Fruit fly (Drosophila melanogaster) whole organism, pupa: ENCODE measurements around the gene CG10587.

Experiments used
- CG10348 ChIP-seq: fragments of 200-800 bp; sonication (Bioruptor generic); IDR thresholded peaks from 2 replicates; pipeline ENCODE4 v1.3.6; 2022; ENCODE audit warnings: missing biosample characterization, missing genetic modification characterization
- CG12605 ChIP-seq: fragments of 200-800 bp; sonication (Bioruptor generic); IDR thresholded peaks from 2 replicates; pipeline ENCODE4 v1.3.6; 2022; ENCODE audit warnings: missing biosample characterization, missing genetic modification characterization
- CG13204 ChIP-seq: fragments of 200-800 bp; sonication (Bioruptor generic); optimal IDR thresholded peaks from 2 replicates; lab custom pipeline; 2018; ENCODE audit warnings: missing biosample characterization, mild to moderate bottlenecking, missing genetic modification characterization, moderate library complexity
- CG14655 ChIP-seq: fragments of 200-800 bp; sonication (Bioruptor generic); optimal IDR thresholded peaks from 3 replicates; lab custom pipeline; 2017; ENCODE audit warnings: mild to moderate bottlenecking, missing biosample characterization, missing genetic modification reagents, missing genetic modification characterization
- CG15710 ChIP-seq: fragments of 200-800 bp; sonication (Bioruptor generic); optimal IDR thresholded peaks from 2 replicates; lab custom pipeline; 2018; ENCODE audit warnings: missing biosample characterization, mild to moderate bottlenecking, missing genetic modification characterization, moderate library complexity
- CG17806 ChIP-seq: fragments of 200-800 bp; sonication (Bioruptor generic); optimal IDR thresholded peaks from 2 replicates; lab custom pipeline; 2018; ENCODE audit warnings: missing biosample characterization, mild to moderate bottlenecking, missing genetic modification characterization, moderate library complexity
- CG32121 ChIP-seq: fragments of 200-800 bp; sonication (Bioruptor generic); IDR thresholded peaks from 2 replicates; pipeline ENCODE4 v1.3.6; 2022; ENCODE audit warnings: missing biosample characterization, missing genetic modification characterization
- CG34367 ChIP-seq: fragments of 200-800 bp; sonication (Bioruptor generic); optimal IDR thresholded peaks from 2 replicates; lab custom pipeline; 2018; ENCODE audit warnings: missing biosample characterization, mild to moderate bottlenecking, missing genetic modification characterization
- CG4496 ChIP-seq: fragments of 200-800 bp; sonication (Bioruptor generic); IDR thresholded peaks from 3 replicates; pipeline ENCODE4 v1.3.6; 2022; ENCODE audit warnings: missing biosample characterization, missing genetic modification characterization
- CG8159 ChIP-seq: fragments of 200-800 bp; sonication (Bioruptor generic); optimal IDR thresholded peaks from 3 replicates; lab custom pipeline; 2018; ENCODE audit warnings: missing biosample characterization, mild to moderate bottlenecking, missing genetic modification characterization, moderate library complexity
- CG8301 ChIP-seq: fragments of 200-800 bp; sonication (Bioruptor generic); optimal IDR thresholded peaks from 2 replicates; lab custom pipeline; 2018; ENCODE audit warnings: missing biosample characterization, mild to moderate bottlenecking, missing genetic modification characterization
- CG9948 ChIP-seq: fragments of 200-800 bp; sonication (Bioruptor generic); optimal IDR thresholded peaks from 2 replicates; lab custom pipeline; 2018; ENCODE audit warnings: missing biosample characterization, mild to moderate bottlenecking, missing genetic modification characterization, moderate library complexity
- D1 ChIP-seq: fragments of 200-800 bp; sonication (Bioruptor generic); optimal IDR thresholded peaks from 2 replicates; lab custom pipeline; 2018; ENCODE audit warnings: missing biosample characterization, mild to moderate bottlenecking, missing genetic modification characterization, moderate library complexity
- EcR ChIP-seq: fragments of 200-800 bp; sonication (Bioruptor generic); optimal IDR thresholded peaks from 3 replicates; lab custom pipeline; 2019; ENCODE audit warnings: missing biosample characterization, missing genetic modification characterization, mild to moderate bottlenecking, moderate library complexity, missing genetic modification reagents
- Ets98B ChIP-seq: fragments of 200-800 bp; sonication (Bioruptor generic); IDR thresholded peaks from 2 replicates; pipeline ENCODE4 v1.3.6; 2022; ENCODE audit warnings: missing biosample characterization, missing genetic modification characterization
- Pif1A ChIP-seq: fragments of 200-800 bp; sonication (Bioruptor generic); optimal IDR thresholded peaks from 3 replicates; lab custom pipeline; 2016; ENCODE audit warnings: missing biosample characterization, missing genetic modification characterization
- Pif1B ChIP-seq: fragments of 200-800 bp; sonication (Bioruptor generic); optimal IDR thresholded peaks from 3 replicates; lab custom pipeline; 2016; ENCODE audit warnings: missing biosample characterization, missing genetic modification characterization
- Snoo ChIP-seq: fragments of 200-800 bp; sonication (Bioruptor generic); optimal IDR thresholded peaks from 3 replicates; lab custom pipeline; 2017; ENCODE audit warnings: missing biosample characterization, mild to moderate bottlenecking, missing genetic modification characterization, inconsistent platforms
- fd96Ca ChIP-seq: fragments of 200-800 bp; sonication (Bioruptor generic); IDR thresholded peaks from 3 replicates; pipeline ENCODE4 v1.3.6; 2022; ENCODE audit warnings: missing biosample characterization, missing genetic modification characterization
- gl ChIP-seq: fragments of 200-800 bp; sonication (Bioruptor generic); optimal IDR thresholded peaks from 2 replicates; lab custom pipeline; 2018; ENCODE audit warnings: missing biosample characterization, mild to moderate bottlenecking, missing genetic modification characterization
- rn ChIP-seq: fragments of 200-800 bp; sonication (Bioruptor generic); IDR thresholded peaks from 2 replicates; pipeline ENCODE4 v1.3.6; 2022; ENCODE audit warnings: missing biosample characterization, missing genetic modification characterization

The CG10587 gene

dm6 chr3L:20932556-20932955 lies 29.8 kb downstream of the CG10587 start:
- TF ChIP-seq CG8301 (tag; lab: Kevin White, UChicago) (no peak), D1 (tag; lab: Kevin White, UChicago) (no peak), CG13204 (GFP tag; lab: Kevin White, UChicago) (no peak), Snoo (no peak), fd96Ca (GFP tag; lab: Robert Waterston, UW) (no peak), Pif1B (GFP tag; lab: Kevin White, UChicago) (no peak), EcR (GFP tag; lab: Kevin White, UChicago) (no peak), CG8159 (tag; lab: Kevin White, UChicago) (no peak), gl (tag; lab: Kevin White, UChicago) (no peak), CG14655 (GFP tag; lab: Kevin White, UChicago) (no peak), Ets98B (GFP tag; lab: Robert Waterston, UW) (no peak), CG4496 (GFP tag; lab: Robert Waterston, UW) (no peak), CG12605 (GFP tag; lab: Robert Waterston, UW) (no peak), CG32121 (GFP tag; lab: Robert Waterston, UW) (no peak), Pif1A (no peak), CG17806 (no peak), CG34367 (tag; lab: Kevin White, UChicago) (no peak), CG10348 (GFP tag; lab: Robert Waterston, UW) (no peak), rn (GFP tag; lab: Robert Waterston, UW) (no peak)

dm6 chr3L:20931510-20931909 lies 30.8 kb downstream of the CG10587 start:
- TF ChIP-seq D1 (tag; lab: Kevin White, UChicago) (no peak), Snoo (no peak), Pif1A (peak; percentile 7), Pif1B (GFP tag; lab: Kevin White, UChicago) (no peak)

- TF ChIP-seq Pif1B (GFP tag; lab: Kevin White, UChicago), result peak; percentile 50
- TF ChIP-seq CG4496 (GFP tag; lab: Robert Waterston, UW), result 0 out of 3 replicates have a peak, but pooled peaks have one; percentile 46
- peak; percentile 85 for TF ChIP-seq CG8159 (tag; lab: Kevin White, UChicago)
- peak; percentile 56 for TF ChIP-seq Snoo
- TF ChIP-seq rn (GFP tag; lab: Robert Waterston, UW), result peak; percentile 31; the same call in 1 of the 2 replicates
- TF ChIP-seq Ets98B (GFP tag; lab: Robert Waterston, UW), result peak; percentile 37; the same call in 1 of the 2 replicates
- TF ChIP-seq D1 (tag; lab: Kevin White, UChicago), result peak; percentile 54
- TF ChIP-seq CG34367 (tag; lab: Kevin White, UChicago), result peak; percentile 65
- TF ChIP-seq CG10348 (GFP tag; lab: Robert Waterston, UW), result no peak
- TF ChIP-seq fd96Ca (GFP tag; lab: Robert Waterston, UW), result peak; percentile 48; the same call in 1 of the 3 replicates
- peak; percentile 35 for TF ChIP-seq CG13204 (GFP tag; lab: Kevin White, UChicago)
- TF ChIP-seq EcR (GFP tag; lab: Kevin White, UChicago), result no peak
- no peak for TF ChIP-seq Pif1A
- TF ChIP-seq CG12605 (GFP tag; lab: Robert Waterston, UW), result peak; percentile 17; the same call in 1 of the 2 replicates
- peak; percentile 80 for TF ChIP-seq CG15710 (tag; lab: Kevin White, UChicago)
- TF ChIP-seq CG9948, result peak; percentile 75
- TF ChIP-seq CG14655 (GFP tag; lab: Kevin White, UChicago), result peak; percentile 62
- peak; percentile 55 for TF ChIP-seq CG8301 (tag; lab: Kevin White, UChicago)
- peak; percentile 82 for TF ChIP-seq CG17806
- TF ChIP-seq CG32121 (GFP tag; lab: Robert Waterston, UW), result peak; percentile 71
- TF ChIP-seq gl (tag; lab: Kevin White, UChicago), result peak; percentile 13
Observed at dm6 chr3L:20930059-20930785, 32.1 kb downstream of the CG10587 start.

dm6 chr3L:20929418-20929817 lies 32.9 kb downstream of the CG10587 start:
- no peak for TF ChIP-seq Pif1A
- no peak for TF ChIP-seq D1 (tag; lab: Kevin White, UChicago)
- TF ChIP-seq CG9948, result no peak
- TF ChIP-seq CG12605 (GFP tag; lab: Robert Waterston, UW), result no peak
- no peak for TF ChIP-seq CG13204 (GFP tag; lab: Kevin White, UChicago)
- TF ChIP-seq gl (tag; lab: Kevin White, UChicago), result no peak
- peak; percentile 11 for TF ChIP-seq CG8301 (tag; lab: Kevin White, UChicago)
- TF ChIP-seq CG4496 (GFP tag; lab: Robert Waterston, UW), result no peak
- TF ChIP-seq fd96Ca (GFP tag; lab: Robert Waterston, UW), result no peak
- TF ChIP-seq CG8159 (tag; lab: Kevin White, UChicago), result peak; percentile 51
- no peak for TF ChIP-seq Ets98B (GFP tag; lab: Robert Waterston, UW)
- TF ChIP-seq Pif1B (GFP tag; lab: Kevin White, UChicago), result no peak
- peak; percentile 11 for TF ChIP-seq CG14655 (GFP tag; lab: Kevin White, UChicago)
- TF ChIP-seq CG17806, result no peak
- no peak for TF ChIP-seq CG10348 (GFP tag; lab: Robert Waterston, UW)
- peak; percentile 36 for TF ChIP-seq CG15710 (tag; lab: Kevin White, UChicago)
- peak; percentile 13 for TF ChIP-seq CG34367 (tag; lab: Kevin White, UChicago)
- TF ChIP-seq Snoo, result no peak
- no peak for TF ChIP-seq EcR (GFP tag; lab: Kevin White, UChicago)
- TF ChIP-seq CG32121 (GFP tag; lab: Robert Waterston, UW), result no peak
- TF ChIP-seq rn (GFP tag; lab: Robert Waterston, UW), result no peak

- TF ChIP-seq rn (GFP tag; lab: Robert Waterston, UW), result no peak
- TF ChIP-seq CG9948, result no peak
- no peak for TF ChIP-seq CG12605 (GFP tag; lab: Robert Waterston, UW)
- no peak for TF ChIP-seq Pif1A
- no peak for TF ChIP-seq CG10348 (GFP tag; lab: Robert Waterston, UW)
- no peak for TF ChIP-seq CG15710 (tag; lab: Kevin White, UChicago)
- TF ChIP-seq CG17806, result no peak
- no peak for TF ChIP-seq CG4496 (GFP tag; lab: Robert Waterston, UW)
- TF ChIP-seq D1 (tag; lab: Kevin White, UChicago), result no peak
- no peak for TF ChIP-seq fd96Ca (GFP tag; lab: Robert Waterston, UW)
- TF ChIP-seq CG8159 (tag; lab: Kevin White, UChicago), result no peak
- TF ChIP-seq CG32121 (GFP tag; lab: Robert Waterston, UW), result no peak
- TF ChIP-seq Snoo, result no peak
Observed at dm6 chr3L:20927526-20927925, 34.8 kb downstream of the CG10587 start, which contains the start of gene CG10589. Gene CG10589 (plus strand): TSS chr3L:20927826.
